Worm (Caenorhabditis elegans) whole organism, L3 larva: ENCODE data around the gene sec-16A.2.

Experiments
- aly-2 ChIP-seq: fragments of 150-350 bp; optimal IDR thresholded peaks from 2 replicates; lab custom pipeline; 2014; ENCODE audit warnings: missing biosample characterization, missing genetic modification characterization
- ceh-82 ChIP-seq: fragments of 150-350 bp; optimal IDR thresholded peaks from 2 replicates; lab custom pipeline; 2014; ENCODE audit warnings: missing biosample characterization, missing genetic modification characterization
- egl-27 ChIP-seq: sonication (generic microtip); optimal IDR thresholded peaks from 4 replicates; lab custom pipeline; 2017; ENCODE audit warnings: missing biosample characterization, missing genetic modification reagents, missing genetic modification characterization
- fos-1 ChIP-seq: fragments of 150-350 bp; optimal IDR thresholded peaks from 2 replicates; lab custom pipeline; 2014; ENCODE audit warnings: missing biosample characterization, missing genetic modification characterization
- nhr-11 ChIP-seq: fragments of 150-350 bp; optimal IDR thresholded peaks from 2 replicates; lab custom pipeline; 2014; ENCODE audit warnings: missing biosample characterization, missing genetic modification characterization
- nhr-25 ChIP-seq: sonication (generic microtip); optimal IDR thresholded peaks from 2 replicates; lab custom pipeline; 2017; ENCODE audit warnings: missing biosample characterization, missing genetic modification characterization
- nhr-28 ChIP-seq: fragments of 150-350 bp; optimal IDR thresholded peaks from 2 replicates; lab custom pipeline; 2014; ENCODE audit warnings: missing biosample characterization, missing genetic modification characterization
- pha-4 ChIP-seq: fragments of 150-350 bp; optimal IDR thresholded peaks from 2 replicates; lab custom pipeline; 2014; ENCODE audit warnings: missing biosample characterization, missing genetic modification reagents, missing genetic modification characterization
- skn-1 ChIP-seq: fragments of 150-350 bp; optimal IDR thresholded peaks from 2 replicates; lab custom pipeline; 2014; ENCODE audit warnings: missing biosample characterization, missing genetic modification characterization
- snpc-4 ChIP-seq: fragments of 150-350 bp; optimal IDR thresholded peaks from 2 replicates; lab custom pipeline; 2014; ENCODE audit warnings: missing biosample characterization, missing genetic modification characterization
- tbx-2 ChIP-seq: sonication (generic microtip); optimal IDR thresholded peaks from 2 replicates; lab custom pipeline; 2016; ENCODE audit warnings: mild to moderate bottlenecking, missing genetic modification characterization, missing compliant biosample characterization
- unc-39 ChIP-seq: sonication (generic microtip); optimal IDR thresholded peaks from 4 replicates; lab custom pipeline; 2017; ENCODE audit warnings: missing biosample characterization, missing genetic modification characterization
- ztf-4 ChIP-seq: fragments of 150-350 bp; optimal IDR thresholded peaks from 2 replicates; lab custom pipeline; 2014; ENCODE audit warnings: missing biosample characterization, missing genetic modification characterization

- no peak for TF ChIP-seq pha-4 (tag; lab: Kevin White, UChicago)
- no peak for TF ChIP-seq egl-27 (tag; lab: Kevin White, UChicago)
- TF ChIP-seq ceh-82 (tag; lab: Kevin White, UChicago): no peak
- no peak for TF ChIP-seq aly-2 (tag; lab: Kevin White, UChicago)
- TF ChIP-seq fos-1 (tag; lab: Kevin White, UChicago): no peak
- TF ChIP-seq nhr-11 (tag; lab: Kevin White, UChicago): no peak
- no peak for TF ChIP-seq tbx-2 (tag; lab: Kevin White, UChicago)
- TF ChIP-seq skn-1: no peak
- TF ChIP-seq nhr-25 (tag; lab: Kevin White, UChicago): no peak
- no peak for TF ChIP-seq unc-39 (tag; lab: Kevin White, UChicago)
- TF ChIP-seq snpc-4 (tag; lab: Kevin White, UChicago): no peak
- no peak for TF ChIP-seq nhr-28 (tag; lab: Kevin White, UChicago)
- TF ChIP-seq ztf-4 (tag; lab: Kevin White, UChicago): no peak
These were observed 54.6 kb downstream of the sec-16A.2 start, which contains the start of gene F55E10.1 for ce11 chrX:8341675-8342074.
